Fruit fly (Drosophila melanogaster) whole organism, wandering third instar larva: ENCODE measurements around the gene Nplp4.

Experiments
- CG32264 ChIP-seq: fragments of 200-800 bp; sonication (Bioruptor generic); optimal IDR thresholded peaks from 2 replicates; lab custom pipeline; 2016; ENCODE audit warnings: missing biosample characterization, missing genetic modification characterization
- CrebA ChIP-seq: fragments of 200-800 bp; sonication (Bioruptor generic); optimal IDR thresholded peaks from 2 replicates; lab custom pipeline; 2016; ENCODE audit warnings: missing biosample characterization, mild to moderate bottlenecking, missing genetic modification characterization, borderline replicate concordance
- Dif ChIP-seq: fragments of 200-275, 200-300 bp; sonication (Bioruptor generic); optimal IDR thresholded peaks from 2 replicates; lab custom pipeline; 2018; ENCODE audit warnings: missing biosample characterization, missing genetic modification characterization; ENCODE audit not compliant: partially characterized antibody
- GATAd ChIP-seq: sonication (Bioruptor generic); optimal IDR thresholded peaks from 2 replicates; lab custom pipeline; 2016; ENCODE audit warnings: missing biosample characterization, missing genetic modification characterization
- HLH106 ChIP-seq: fragments of 200-800 bp; optimal IDR thresholded peaks from 3 replicates; lab custom pipeline; 2019; ENCODE audit warnings: missing biosample characterization, mild to moderate bottlenecking, missing genetic modification characterization, moderate library complexity
- Hnf4 ChIP-seq: fragments of 200-800 bp; sonication (Bioruptor generic); optimal IDR thresholded peaks from 2 replicates; lab custom pipeline; 2016; ENCODE audit warnings: missing biosample characterization, mild to moderate bottlenecking, missing genetic modification characterization
- Hr78 ChIP-seq: fragments of >200 bp; optimal IDR thresholded peaks from 2 replicates; lab custom pipeline; 2017; ENCODE audit warnings: missing biosample characterization, missing genetic modification characterization
- Hr83 ChIP-seq: fragments of 200-300 bp; sonication (Bioruptor generic); optimal IDR thresholded peaks from 2 replicates; lab custom pipeline; 2016; ENCODE audit warnings: missing biosample characterization, mild to moderate bottlenecking, missing genetic modification characterization, moderate library complexity; ENCODE audit not compliant: poor library complexity, severe bottlenecking
- Jra ChIP-seq: sonication (Bioruptor generic); optimal IDR thresholded peaks from 2 replicates; lab custom pipeline; 2016; ENCODE audit warnings: missing biosample characterization, missing genetic modification characterization
- Mio ChIP-seq: sonication (Bioruptor generic); optimal IDR thresholded peaks from 2 replicates; lab custom pipeline; 2016; ENCODE audit warnings: missing biosample characterization, missing genetic modification characterization
- Myc ChIP-seq: fragments of >200 bp; optimal IDR thresholded peaks from 2 replicates; lab custom pipeline; 2017
- OdsH ChIP-seq: fragments of 200-800 bp; sonication (Bioruptor generic); optimal IDR thresholded peaks from 2 replicates; lab custom pipeline; 2016; ENCODE audit warnings: missing biosample characterization, mild to moderate bottlenecking, missing genetic modification characterization
- Rel ChIP-seq, 2 experiments: fragments of 200-800 bp; sonication (Bioruptor generic) in 1 of 2; optimal IDR thresholded peaks; 2 replicates in 1 of 2; 3 replicates in 1 of 2; lab custom pipeline; 2016 to 2019; ENCODE audit warnings: mild to moderate bottlenecking in 2 of 2, missing biosample characterization in 2 of 2, missing genetic modification characterization in 2 of 2, moderate library complexity in 1 of 2
- Sp1 ChIP-seq: fragments of 200-800 bp; sonication (Bioruptor generic); optimal IDR thresholded peaks from 3 replicates; lab custom pipeline; 2019; ENCODE audit warnings: missing biosample characterization, mild to moderate bottlenecking, missing genetic modification characterization, moderate library complexity
- Vsx2 ChIP-seq: fragments of 200-300, 225-300 bp; sonication (Bioruptor generic); optimal IDR thresholded peaks from 2 replicates; lab custom pipeline; 2018; ENCODE audit warnings: missing biosample characterization, missing genetic modification characterization; ENCODE audit not compliant: partially characterized antibody
- br ChIP-seq: fragments of 200-800 bp; sonication (Bioruptor generic); optimal IDR thresholded peaks from 2 replicates; lab custom pipeline; 2016; ENCODE audit warnings: missing biosample characterization, missing genetic modification characterization
- dl ChIP-seq, 2 experiments: fragments of 175-275, 200-275 bp in 1 of 2; fragments of 200-275 bp in 1 of 2; sonication (Bioruptor generic); optimal IDR thresholded peaks; lab custom pipeline; 2018; ENCODE audit warnings: mild to moderate bottlenecking in 2 of 2, missing biosample characterization in 2 of 2, missing genetic modification characterization in 2 of 2, moderate library complexity in 2 of 2; ENCODE audit not compliant: partially characterized antibody in 2 of 2, insufficient read depth in 1 of 2
- dmrt93B ChIP-seq: fragments of 200-800 bp; sonication (Bioruptor generic); optimal IDR thresholded peaks from 2 replicates; lab custom pipeline; 2018; ENCODE audit warnings: missing biosample characterization, mild to moderate bottlenecking, missing genetic modification characterization
- dsf ChIP-seq: sonication (Bioruptor generic); optimal IDR thresholded peaks from 2 replicates; lab custom pipeline; 2016; ENCODE audit warnings: missing biosample characterization, missing genetic modification characterization, borderline replicate concordance
- ey ChIP-seq: fragments of 200-800 bp; sonication (Bioruptor generic); optimal IDR thresholded peaks from 2 replicates; lab custom pipeline; 2016; ENCODE audit warnings: missing biosample characterization, missing genetic modification characterization
- foxo ChIP-seq, 2 experiments: fragments of 200-800 bp; sonication (Bioruptor generic); optimal IDR thresholded peaks; 2 replicates in 1 of 2; 3 replicates in 1 of 2; lab custom pipeline; 2016 to 2017; ENCODE audit warnings: missing biosample characterization in 2 of 2, missing genetic modification characterization in 2 of 2
- fru ChIP-seq: fragments of 200-800 bp; sonication (Bioruptor generic); optimal IDR thresholded peaks from 3 replicates; lab custom pipeline; 2016; ENCODE audit warnings: missing biosample characterization, mild to moderate bottlenecking, missing genetic modification characterization
- h ChIP-seq: fragments of 200-800 bp; sonication (Bioruptor generic); optimal IDR thresholded peaks from 3 replicates; lab custom pipeline; 2016; ENCODE audit warnings: missing biosample characterization, mild to moderate bottlenecking, missing genetic modification characterization
- jim ChIP-seq: fragments of 175-275, 200-325 bp; sonication (Bioruptor generic); optimal IDR thresholded peaks from 2 replicates; lab custom pipeline; 2016; ENCODE audit warnings: missing biosample characterization, mild to moderate bottlenecking, missing genetic modification characterization
- lola ChIP-seq: fragments of >200 bp; optimal IDR thresholded peaks from 2 replicates; lab custom pipeline; 2017; ENCODE audit warnings: missing biosample characterization, missing genetic modification characterization
- pan ChIP-seq: fragments of >200 bp; optimal IDR thresholded peaks from 2 replicates; lab custom pipeline; 2017
- rgr ChIP-seq: fragments of 200-800 bp; sonication (Bioruptor generic); optimal IDR thresholded peaks from 3 replicates; lab custom pipeline; 2016; ENCODE audit warnings: missing biosample characterization, mild to moderate bottlenecking, missing genetic modification characterization
- sage ChIP-seq: fragments of 200-800 bp; sonication (Bioruptor generic); optimal IDR thresholded peaks from 2 replicates; lab custom pipeline; 2016; ENCODE audit warnings: missing biosample characterization, mild to moderate bottlenecking, missing genetic modification characterization
- sv ChIP-seq: fragments of 200-800 bp; sonication (Bioruptor generic); optimal IDR thresholded peaks from 3 replicates; lab custom pipeline; 2016; ENCODE audit warnings: missing biosample characterization, missing genetic modification characterization
- tai ChIP-seq: sonication (Bioruptor generic); optimal IDR thresholded peaks from 2 replicates; lab custom pipeline; 2016; ENCODE audit warnings: missing biosample characterization, missing genetic modification characterization
- woc ChIP-seq: sonication (Bioruptor generic); optimal IDR thresholded peaks from 2 replicates; lab custom pipeline; 2016; ENCODE audit warnings: missing biosample characterization, mild to moderate bottlenecking, missing genetic modification characterization

Gene Nplp4

DNA sequence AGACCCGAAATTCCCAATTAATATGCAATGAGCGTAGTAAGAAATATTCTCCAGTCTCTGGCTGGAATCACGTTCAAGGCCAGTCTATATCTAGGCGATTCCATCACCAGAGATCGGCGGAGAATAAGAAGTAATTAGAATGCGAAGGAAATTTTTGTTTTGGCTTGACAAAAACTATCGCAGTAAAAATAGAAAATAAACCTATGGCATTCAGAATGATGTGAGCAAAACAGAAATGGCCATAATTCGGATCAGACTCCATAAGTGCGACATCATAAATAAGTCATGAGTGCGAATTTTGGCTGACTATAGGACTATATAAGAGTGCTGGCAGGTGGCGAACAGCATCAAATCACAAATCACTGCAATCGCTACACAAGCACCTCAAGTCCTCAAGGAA, at the start of gene Nplp4:
Gene Nplp4 (plus strand): TSS at position 301 of the 400 bp plus-strand sequence.
- TF ChIP-seq Hnf4 (no peak), dsf (no peak), rgr (GFP tag; lab: Kevin White, UChicago) (no peak), woc (GFP tag; lab: Kevin White, UChicago) (no peak), pan (lab: Kevin White, UChicago) (no peak), tai (no peak), Mio (no peak), Myc (no peak), Hr78 (no peak), Jra (GFP tag; lab: Kevin White, UChicago) (no peak), dmrt93B (GFP tag; lab: Kevin White, UChicago) (no peak), HLH106 (no peak), sv (GFP tag; lab: Kevin White, UChicago) (no peak), br (no peak), Vsx2 (no peak), Dif (no peak)

DNA sequence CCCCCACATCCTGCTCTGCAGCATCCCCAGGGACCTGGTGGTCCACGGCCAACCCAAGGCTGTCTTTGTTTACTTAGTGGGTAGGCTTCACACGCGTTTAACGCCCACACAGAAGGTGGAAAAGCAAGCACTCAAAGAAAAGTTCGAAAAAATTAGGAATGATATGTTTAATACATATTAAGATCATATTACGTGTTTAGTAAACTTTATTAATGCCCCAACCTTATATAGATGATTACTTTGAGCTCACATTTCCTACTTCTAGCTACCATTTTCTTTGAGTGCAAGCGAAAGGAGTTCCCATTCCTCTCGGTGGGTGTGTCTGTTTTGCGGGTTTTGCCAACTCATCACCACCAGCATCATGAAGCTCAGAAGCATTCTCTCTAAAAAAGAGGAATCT, 48.8 kb upstream of the Nplp4 start:
- peak; percentile 0 for TF ChIP-seq OdsH (GFP tag; lab: Kevin White, UChicago)
- TF ChIP-seq h (GFP tag; lab: Kevin White, UChicago) = no peak
- peak; percentile 22 for TF ChIP-seq Sp1
- TF ChIP-seq, all 38 proteins: peak for 2

DNA sequence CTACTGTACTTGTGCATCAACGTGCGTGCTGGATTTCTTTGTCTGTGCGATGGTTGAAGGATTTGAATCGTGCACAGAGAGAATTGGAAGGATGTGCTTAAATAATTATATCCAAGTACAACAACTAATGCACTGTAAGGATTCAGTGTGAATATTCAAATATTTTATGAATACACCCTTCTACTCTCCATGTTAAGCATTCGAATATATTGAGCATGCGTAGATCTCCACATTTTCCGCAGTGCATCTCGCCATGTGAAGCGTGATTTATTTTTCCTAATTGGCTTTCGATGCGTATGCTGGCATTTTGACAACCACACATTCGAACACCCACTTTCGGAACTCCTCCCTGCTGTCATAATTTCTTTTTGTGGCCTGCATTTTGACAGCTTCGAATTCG, 48.2 kb upstream of the Nplp4 start:
- peak; percentile 8 for TF ChIP-seq HLH106
- TF ChIP-seq fru (GFP tag; lab: Kevin White, UChicago) = peak; percentile 5
- TF ChIP-seq h (GFP tag; lab: Kevin White, UChicago) = peak; percentile 6
- TF ChIP-seq dsf = no peak
- peak; percentile 2 for TF ChIP-seq ey (GFP tag; lab: Kevin White, UChicago)

DNA sequence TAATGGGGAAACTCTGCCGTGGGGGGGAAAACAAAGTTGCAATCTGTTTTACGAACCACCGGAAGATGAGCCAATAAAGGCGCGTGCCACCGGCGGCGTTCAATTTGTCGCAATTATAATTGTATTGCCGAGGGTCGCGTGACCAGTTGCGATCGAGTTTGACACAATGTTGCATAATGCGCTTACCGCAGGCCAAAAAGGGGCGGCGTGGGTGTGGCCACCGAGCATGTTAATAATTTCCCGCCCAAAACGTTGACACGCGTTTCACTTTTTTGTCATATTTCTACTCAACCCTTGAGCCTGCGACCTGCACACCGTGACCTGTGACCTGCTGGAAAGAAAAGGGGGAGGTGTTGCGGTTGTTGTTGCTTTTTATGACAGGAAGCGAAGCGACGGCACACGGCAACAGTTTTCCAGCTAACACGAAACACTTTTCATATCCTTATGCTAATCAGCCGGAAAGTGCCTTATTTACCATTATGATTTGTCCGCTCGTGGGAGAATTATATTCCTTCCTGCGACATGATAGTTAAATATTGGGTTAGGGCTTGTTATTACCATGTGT, 46.2 kb upstream of the Nplp4 start:
- TF ChIP-seq Hnf4 (no peak), Dif (no peak)

DNA sequence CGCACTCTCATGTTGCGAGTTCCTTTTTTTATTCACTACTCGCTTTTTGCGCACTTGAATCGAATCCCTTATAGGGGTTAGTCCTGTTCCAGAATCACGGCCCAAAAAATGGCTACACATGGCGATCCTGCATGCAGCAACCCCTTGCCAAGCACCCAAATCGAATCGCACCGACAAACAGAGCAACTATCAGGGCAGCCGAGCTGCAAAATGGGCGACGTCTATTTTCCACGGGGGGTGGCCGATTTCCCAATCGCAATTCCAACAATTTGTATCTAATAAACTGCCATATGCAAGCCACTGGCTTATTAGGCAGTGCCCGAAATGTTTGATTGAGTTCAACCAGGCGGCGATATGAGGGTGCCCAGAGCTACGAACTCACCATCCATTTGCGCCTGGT, 40.9 kb upstream of the Nplp4 start:
- no peak for TF ChIP-seq dmrt93B (GFP tag; lab: Kevin White, UChicago)
- TF ChIP-seq foxo (GFP tag; optimal IDR thresholded peaks at IDR 0.05; lab: Kevin White, UChicago) = no peak
- TF ChIP-seq GATAd (GFP tag; lab: Kevin White, UChicago) = no peak
- no peak for TF ChIP-seq Dif
- TF ChIP-seq ey (GFP tag; lab: Kevin White, UChicago) = no peak
- no peak for TF ChIP-seq HLH106
- TF ChIP-seq Hnf4 = no peak
- no peak for TF ChIP-seq CG32264
- TF ChIP-seq CrebA (GFP tag; lab: Kevin White, UChicago) = no peak
- TF ChIP-seq jim (GFP tag; lab: Kevin White, UChicago) = no peak
- TF ChIP-seq rgr (GFP tag; lab: Kevin White, UChicago) = no peak
- no peak for TF ChIP-seq woc (GFP tag; lab: Kevin White, UChicago)
- no peak for TF ChIP-seq dsf
- TF ChIP-seq sv (GFP tag; lab: Kevin White, UChicago) = no peak
- TF ChIP-seq sage (GFP tag; lab: Kevin White, UChicago) = no peak
- no peak for TF ChIP-seq fru (GFP tag; lab: Kevin White, UChicago)
- TF ChIP-seq Hr83 = no peak
- no peak for TF ChIP-seq Rel (GFP tag; optimal IDR thresholded peaks at IDR 0.05; lab: Kevin White, UChicago)
- TF ChIP-seq Rel (tag; optimal IDR thresholded peaks at IDR 0.05; lab: Kevin White, UChicago) = no peak

DNA sequence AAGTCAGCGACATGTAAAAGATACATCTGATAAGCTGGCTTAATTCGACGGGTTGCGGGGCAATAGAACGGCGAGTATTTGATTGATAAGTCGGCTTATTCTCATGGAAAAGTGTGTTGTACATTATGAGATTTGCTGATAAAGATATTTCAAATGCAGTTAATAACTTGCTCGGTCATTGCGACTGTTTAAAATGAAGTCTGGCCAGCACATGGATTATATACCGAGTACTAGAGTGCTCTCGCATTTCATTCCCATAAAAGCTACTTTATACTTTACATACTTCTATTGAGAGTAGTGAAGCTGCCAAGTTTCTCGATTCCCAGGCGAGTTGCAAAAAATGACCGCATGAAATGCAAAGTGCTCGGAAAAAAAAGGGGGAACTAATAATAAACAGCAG, 40.4 kb upstream of the Nplp4 start:
- no peak for TF ChIP-seq dl (GFP tag; optimal IDR thresholded peaks at IDR 0.05; lab: Kevin White, UChicago; ENCODE audit: insufficient read depth in 1 of 2, partially characterized antibody in 2 of 2)
- TF ChIP-seq sage (GFP tag; lab: Kevin White, UChicago) = no peak
- no peak for TF ChIP-seq sv (GFP tag; lab: Kevin White, UChicago)
- TF ChIP-seq lola (GFP tag; lab: Kevin White, UChicago) = no peak
- TF ChIP-seq Rel (GFP tag; optimal IDR thresholded peaks at IDR 0.05; lab: Kevin White, UChicago) = no peak
- TF ChIP-seq Rel (tag; optimal IDR thresholded peaks at IDR 0.05; lab: Kevin White, UChicago) = no peak
- no peak for TF ChIP-seq h (GFP tag; lab: Kevin White, UChicago)
- TF ChIP-seq Hr78 = no peak
- TF ChIP-seq dsf = no peak
- TF ChIP-seq br = no peak
- no peak for TF ChIP-seq CG32264
- no peak for TF ChIP-seq pan (lab: Kevin White, UChicago)
- TF ChIP-seq jim (GFP tag; lab: Kevin White, UChicago) = no peak
- TF ChIP-seq CrebA (GFP tag; lab: Kevin White, UChicago) = no peak
